Worm (Caenorhabditis elegans) whole organism, L3 larva: ENCODE measurements around the gene drl-1.

Source experiments
- nhr-237 ChIP-seq: fragments of 150-350 bp; optimal IDR thresholded peaks from 2 replicates; lab custom pipeline; 2014; ENCODE audit warnings: missing biosample characterization, missing genetic modification characterization
- nhr-67 ChIP-seq: fragments of 150-350 bp; optimal IDR thresholded peaks from 2 replicates; lab custom pipeline; 2014; ENCODE audit warnings: missing biosample characterization, missing genetic modification characterization
- skn-1 ChIP-seq: fragments of 150-350 bp; optimal IDR thresholded peaks from 2 replicates; lab custom pipeline; 2014; ENCODE audit warnings: missing biosample characterization, missing genetic modification characterization
- unc-62 ChIP-seq: fragments of 150-350 bp; sonication (generic microtip); optimal IDR thresholded peaks from 4 replicates; lab custom pipeline; 2014; ENCODE audit warnings: missing biosample characterization, missing genetic modification reagents, missing genetic modification characterization

DNA sequence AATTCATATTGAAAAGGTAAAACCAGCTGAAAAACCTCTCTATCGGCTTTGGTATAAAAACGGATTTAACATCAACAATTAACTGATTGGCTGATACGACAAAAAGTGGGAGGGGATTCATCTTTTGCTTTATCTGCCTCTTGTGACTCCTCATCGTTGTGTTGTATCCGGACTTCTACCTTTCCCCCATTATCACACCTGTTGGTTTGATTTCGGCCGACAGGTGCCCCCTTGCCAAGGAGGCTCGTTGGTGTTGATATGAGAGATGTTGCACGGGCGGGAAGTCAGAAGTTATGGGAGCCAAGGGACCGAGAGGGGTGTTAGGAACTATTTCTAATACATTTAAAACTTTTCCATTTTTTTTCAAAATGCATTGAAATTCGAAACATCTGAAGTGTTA lies 10.4 kb upstream of the drl-1 start:
- no peak for TF ChIP-seq nhr-237 (tag; lab: Kevin White, UChicago)
- no peak for TF ChIP-seq unc-62 (GFP tag; lab: Kevin White, UChicago)
- TF ChIP-seq nhr-67 (tag; lab: Kevin White, UChicago): no peak
- no peak for TF ChIP-seq skn-1
